Fruit fly (Drosophila melanogaster) whole organism, embryonic: ENCODE results near the gene Pex11c.

Source experiments
- Asciz ChIP-seq: fragments of 200-800 bp; sonication (Bioruptor generic); optimal IDR thresholded peaks from 2 replicates; lab custom pipeline; 2017; ENCODE audit warnings: missing biosample characterization, mild to moderate bottlenecking, missing genetic modification characterization, missing genetic modification reagents
- BEAF-32 ChIP-seq: fragments of 200-800 bp; sonication (Bioruptor generic); optimal IDR thresholded peaks from 3 replicates; lab custom pipeline; 2017; ENCODE audit warnings: missing biosample characterization, missing genetic modification characterization, mild to moderate bottlenecking, moderate library complexity, missing genetic modification reagents
- CG10209 ChIP-seq: fragments of 200-800 bp; sonication (Bioruptor generic); optimal IDR thresholded peaks from 3 replicates; lab custom pipeline; 2017; ENCODE audit warnings: missing biosample characterization, mild to moderate bottlenecking, missing genetic modification characterization, missing genetic modification reagents
- CG10267 ChIP-seq: fragments of 200-800 bp; sonication (Bioruptor generic); optimal IDR thresholded peaks from 2 replicates; lab custom pipeline; 2018; ENCODE audit warnings: missing biosample characterization, mild to moderate bottlenecking, missing genetic modification characterization, moderate library complexity
- CG10654 ChIP-seq: fragments of 200-800 bp; sonication (Bioruptor generic); optimal IDR thresholded peaks from 2 replicates; lab custom pipeline; 2016; ENCODE audit warnings: missing biosample characterization, missing genetic modification characterization
- CG13894 ChIP-seq: fragments of 200-800 bp; sonication (Bioruptor generic); optimal IDR thresholded peaks from 3 replicates; lab custom pipeline; 2018; ENCODE audit warnings: missing biosample characterization, mild to moderate bottlenecking, missing genetic modification characterization, moderate library complexity
- CG14050 ChIP-seq: fragments of 200-800 bp; sonication (Bioruptor generic); IDR thresholded peaks from 3 replicates; pipeline ENCODE4 v1.3.6; 2022; ENCODE audit warnings: missing biosample characterization, missing genetic modification characterization
- CG15514 ChIP-seq: fragments of 200-800 bp; sonication (Bioruptor generic); optimal IDR thresholded peaks from 3 replicates; lab custom pipeline; 2017; ENCODE audit warnings: missing biosample characterization, missing genetic modification characterization, mild to moderate bottlenecking, moderate library complexity, missing genetic modification reagents
- CG1647 ChIP-seq: fragments of 200-800 bp; sonication (Bioruptor generic); optimal IDR thresholded peaks from 3 replicates; lab custom pipeline; 2016; ENCODE audit warnings: missing biosample characterization, missing genetic modification characterization
- CG17829 ChIP-seq: fragments of 200-800 bp; optimal IDR thresholded peaks from 2 replicates; lab custom pipeline; 2019; ENCODE audit warnings: missing biosample characterization, mild to moderate bottlenecking, missing genetic modification characterization, moderate library complexity
- CG3847 ChIP-seq: fragments of 200-800 bp; sonication (Bioruptor generic); IDR thresholded peaks from 2 replicates; pipeline ENCODE4 v1.3.6; 2022; ENCODE audit warnings: missing biosample characterization, missing genetic modification characterization
- CG4360 ChIP-seq: fragments of 200-800 bp; sonication (Bioruptor generic); IDR thresholded peaks from 2 replicates; pipeline ENCODE4 v1.3.6; 2022; ENCODE audit warnings: missing biosample characterization, missing genetic modification characterization
- CG4854 ChIP-seq: fragments of 200-800 bp; sonication (Bioruptor generic); optimal IDR thresholded peaks from 2 replicates; lab custom pipeline; 2016; ENCODE audit warnings: missing biosample characterization, missing genetic modification characterization, inconsistent platforms
- CG6813 ChIP-seq: fragments of 200-800 bp; sonication (Bioruptor generic); optimal IDR thresholded peaks from 2 replicates; lab custom pipeline; 2017; ENCODE audit warnings: missing biosample characterization, missing genetic modification characterization, mild to moderate bottlenecking, moderate library complexity, missing genetic modification reagents
- Camta ChIP-seq: fragments of 200-800 bp; sonication (Bioruptor generic); optimal IDR thresholded peaks from 2 replicates; lab custom pipeline; 2016; ENCODE audit warnings: missing biosample characterization, missing genetic modification characterization
- CrebB ChIP-seq: fragments of 200-800 bp; sonication (Bioruptor generic); optimal IDR thresholded peaks from 3 replicates; lab custom pipeline; 2018; ENCODE audit warnings: missing biosample characterization, mild to moderate bottlenecking, missing genetic modification characterization
- D ChIP-seq, 2 experiments: fragments of 200-800 bp in 1 of 2; fragments of >200 bp in 1 of 2; sonication (Bioruptor generic) in 1 of 2; optimal IDR thresholded peaks; 2 replicates in 1 of 2; 3 replicates in 1 of 2; lab custom pipeline; 2017; ENCODE audit warnings: mild to moderate bottlenecking in 1 of 2, missing biosample characterization in 1 of 2, missing genetic modification characterization in 1 of 2, missing genetic modification reagents in 1 of 2
- D19B ChIP-seq: fragments of 200-800 bp; sonication (Bioruptor generic); optimal IDR thresholded peaks from 2 replicates; lab custom pipeline; 2017; ENCODE audit warnings: missing biosample characterization, mild to moderate bottlenecking, missing genetic modification characterization
- Drgx ChIP-seq: fragments of 200-800 bp; sonication (Bioruptor generic); IDR thresholded peaks from 2 replicates; pipeline ENCODE4 v1.3.6; 2022; ENCODE audit warnings: missing biosample characterization, missing genetic modification characterization
- Eip74EF ChIP-seq, 2 experiments: fragments of 200-800 bp in 1 of 2; fragments of >200 bp in 1 of 2; sonication (Bioruptor generic) in 1 of 2; optimal IDR thresholded peaks; 2 replicates each; lab custom pipeline; 2017 to 2019; ENCODE audit warnings: missing biosample characterization in 2 of 2, missing genetic modification characterization in 2 of 2, mild to moderate bottlenecking in 1 of 2, moderate library complexity in 1 of 2
- Fer1 ChIP-seq: fragments of 200-800 bp; sonication (Bioruptor generic); optimal IDR thresholded peaks from 2 replicates; lab custom pipeline; 2017; ENCODE audit warnings: missing biosample characterization, mild to moderate bottlenecking, missing genetic modification characterization
- HLH54F ChIP-seq: fragments of 200-800 bp; sonication (Bioruptor generic); optimal IDR thresholded peaks from 3 replicates; lab custom pipeline; 2016; ENCODE audit warnings: missing biosample characterization, missing genetic modification characterization
- Hey ChIP-seq: fragments of 200-800 bp; sonication (Bioruptor generic); optimal IDR thresholded peaks from 3 replicates; lab custom pipeline; 2018; ENCODE audit warnings: missing biosample characterization, mild to moderate bottlenecking, missing genetic modification characterization
- Meics ChIP-seq: fragments of 200-800 bp; sonication (Bioruptor generic); optimal IDR thresholded peaks from 2 replicates; lab custom pipeline; 2017; ENCODE audit warnings: missing biosample characterization, mild to moderate bottlenecking, missing genetic modification characterization
- Poxn ChIP-seq: fragments of 200-800 bp; sonication (Bioruptor generic); IDR thresholded peaks from 2 replicates; pipeline ENCODE4 v1.3.6; 2022; ENCODE audit warnings: missing biosample characterization, missing genetic modification characterization
- Rfx ChIP-seq: fragments of 200-800 bp; sonication (Bioruptor generic); IDR thresholded peaks from 2 replicates; pipeline ENCODE4 v1.3.6; 2022; ENCODE audit warnings: missing biosample characterization, missing genetic modification characterization
- Sox102F ChIP-seq: fragments of 200-800 bp; sonication (Bioruptor generic); optimal IDR thresholded peaks from 2 replicates; lab custom pipeline; 2018; ENCODE audit warnings: missing biosample characterization, mild to moderate bottlenecking, missing genetic modification characterization, moderate library complexity
- ac ChIP-seq: fragments of 200-800 bp; sonication (Bioruptor generic); optimal IDR thresholded peaks from 3 replicates; lab custom pipeline; 2017; ENCODE audit warnings: missing biosample characterization, mild to moderate bottlenecking, missing genetic modification characterization
- al ChIP-seq: fragments of 200-800 bp; sonication (Bioruptor generic); IDR thresholded peaks from 2 replicates; pipeline ENCODE4 v1.3.6; 2022; ENCODE audit warnings: missing biosample characterization, missing genetic modification characterization
- bsh ChIP-seq, 2 experiments: fragments of 200-800 bp; sonication (Bioruptor generic); optimal IDR thresholded peaks; 2 replicates each; lab custom pipeline; 2017 to 2018; ENCODE audit warnings: mild to moderate bottlenecking in 2 of 2, missing biosample characterization in 2 of 2, missing genetic modification characterization in 2 of 2, moderate library complexity in 1 of 2
- caup ChIP-seq: fragments of 200-800 bp; sonication (Bioruptor generic); optimal IDR thresholded peaks from 3 replicates; lab custom pipeline; 2017; ENCODE audit warnings: missing biosample characterization, mild to moderate bottlenecking, missing genetic modification characterization, moderate library complexity; ENCODE audit not compliant: severe bottlenecking
- crol ChIP-seq: fragments of 200-800 bp; sonication (Bioruptor generic); IDR thresholded peaks from 2 replicates; pipeline ENCODE4 v1.3.6; 2022; ENCODE audit warnings: missing biosample characterization, missing genetic modification characterization
- crp ChIP-seq, 2 experiments: fragments of 200-800 bp; sonication (Bioruptor generic); optimal IDR thresholded peaks; 2 replicates in 1 of 2; 3 replicates in 1 of 2; lab custom pipeline; 2017; ENCODE audit warnings: missing biosample characterization in 2 of 2, missing genetic modification characterization in 2 of 2, mild to moderate bottlenecking in 1 of 2, moderate library complexity in 1 of 2
- dmrt99B ChIP-seq: fragments of 200-800 bp; sonication (Bioruptor generic); optimal IDR thresholded peaks from 2 replicates; lab custom pipeline; 2018; ENCODE audit warnings: missing biosample characterization, mild to moderate bottlenecking, missing genetic modification characterization, moderate library complexity
- emc ChIP-seq: fragments of 200-800 bp; sonication (Bioruptor generic); optimal IDR thresholded peaks from 2 replicates; lab custom pipeline; 2016; ENCODE audit warnings: missing biosample characterization, missing genetic modification characterization
- en ChIP-seq: fragments of 200-800 bp; sonication (Bioruptor generic); optimal IDR thresholded peaks from 2 replicates; lab custom pipeline; 2016; ENCODE audit warnings: missing biosample characterization, missing genetic modification characterization
- ewg ChIP-seq: fragments of 200-800 bp; sonication (Bioruptor generic); optimal IDR thresholded peaks from 3 replicates; lab custom pipeline; 2017; ENCODE audit warnings: mild to moderate bottlenecking, missing biosample characterization, missing genetic modification reagents, missing genetic modification characterization
- hb ChIP-seq: fragments of 200-800 bp; sonication (Bioruptor generic); IDR thresholded peaks from 3 replicates; pipeline ENCODE4 v1.3.6; 2022; ENCODE audit warnings: missing biosample characterization, missing genetic modification characterization; ENCODE audit not compliant: partially characterized antibody
- lab ChIP-seq: fragments of 200-800 bp; sonication (Bioruptor generic); optimal IDR thresholded peaks from 3 replicates; lab custom pipeline; 2017; ENCODE audit warnings: missing biosample characterization, missing genetic modification characterization, mild to moderate bottlenecking, moderate library complexity, missing genetic modification reagents
- nerfin-1 ChIP-seq: fragments of 200-800 bp; sonication (Bioruptor generic); optimal IDR thresholded peaks from 3 replicates; lab custom pipeline; 2019; ENCODE audit warnings: missing biosample characterization, mild to moderate bottlenecking, missing genetic modification characterization, moderate library complexity
- oc ChIP-seq: fragments of 200-800 bp; sonication (Bioruptor generic); optimal IDR thresholded peaks from 2 replicates; lab custom pipeline; 2018; ENCODE audit warnings: missing biosample characterization, mild to moderate bottlenecking, missing genetic modification characterization, moderate library complexity
- odd ChIP-seq: fragments of 200-800 bp; sonication (Bioruptor generic); optimal IDR thresholded peaks from 2 replicates; lab custom pipeline; 2017; ENCODE audit warnings: missing biosample characterization, mild to moderate bottlenecking, missing genetic modification characterization
- org-1 ChIP-seq: fragments of 200-800 bp; sonication (Bioruptor generic); optimal IDR thresholded peaks from 2 replicates; lab custom pipeline; 2017; ENCODE audit warnings: missing biosample characterization, missing genetic modification characterization
- otp ChIP-seq: fragments of 200-800 bp; sonication (Bioruptor generic); IDR thresholded peaks from 3 replicates; pipeline ENCODE4, ENCODE4 v1.3.6; 2022; ENCODE audit warnings: missing biosample characterization, missing genetic modification characterization
- run ChIP-seq: fragments of 200-800 bp; sonication (Bioruptor generic); optimal IDR thresholded peaks from 3 replicates; lab custom pipeline; 2018; ENCODE audit warnings: missing biosample characterization, mild to moderate bottlenecking, missing genetic modification characterization
- stc ChIP-seq: fragments of 200-800 bp; sonication (Bioruptor generic); IDR thresholded peaks from 2 replicates; pipeline ENCODE4 v1.3.6; 2022; ENCODE audit warnings: missing biosample characterization, missing genetic modification characterization
- tap ChIP-seq: fragments of 200-800 bp; optimal IDR thresholded peaks from 3 replicates; lab custom pipeline; 2019; ENCODE audit warnings: missing biosample characterization, mild to moderate bottlenecking, missing genetic modification characterization, moderate library complexity
- twi ChIP-seq: fragments of 200-800 bp; optimal IDR thresholded peaks from 2 replicates; lab custom pipeline; 2019; ENCODE audit warnings: missing biosample characterization, mild to moderate bottlenecking, missing genetic modification characterization, moderate library complexity

Gene Pex11c

dm6 chr3R:23257986-23258427, at the start of gene Pex11c, which contains the start of gene wda (continued):
- TF ChIP-seq CG13894 (tag; lab: Kevin White, UChicago) (no peak), CrebB (tag; lab: Kevin White, UChicago) (peak; percentile 29), org-1 (GFP tag; lab: Kevin White, UChicago) (peak; percentile 55), ewg (GFP tag; lab: Kevin White, UChicago) (peak; percentile 72), Fer1 (peak; percentile 77), CG10267 (tag; lab: Kevin White, UChicago) (peak; percentile 89), CG4854 (no peak), al (GFP tag; lab: Robert Waterston, UW) (peak; percentile 85), crol (GFP tag; lab: Robert Waterston, UW) (no peak), crp (GFP tag; optimal IDR thresholded peaks at IDR 0.05; lab: Kevin White, UChicago) (peak; percentile 88 to 95), CG4360 (GFP tag; lab: Robert Waterston, UW) (peak; percentile 67), nerfin-1 (tag; lab: Kevin White, UChicago) (peak; percentile 53), ac (GFP tag; lab: Kevin White, UChicago) (peak; percentile 39), tap (tag; lab: Kevin White, UChicago) (peak; percentile 70), dmrt99B (tag; lab: Kevin White, UChicago) (peak; percentile 86), Drgx (peak; percentile 75; the same call in 1 of the 2 replicates), odd (GFP tag; lab: Kevin White, UChicago) (peak; percentile 74), otp (peak; percentile 68; the same call in 1 of the 3 replicates), D (optimal IDR thresholded peaks at IDR 0.05; lab: Kevin White, UChicago) (no peak), D (GFP tag; optimal IDR thresholded peaks at IDR 0.05; lab: Kevin White, UChicago) (peak; percentile 52), BEAF-32 (GFP tag; lab: Kevin White, UChicago) (peak; percentile 69), Camta (peak; percentile 32), CG6813 (GFP tag; lab: Kevin White, UChicago) (peak; percentile 66), D19B (GFP tag; lab: Kevin White, UChicago) (peak; percentile 44), Eip74EF (GFP tag; optimal IDR thresholded peaks at IDR 0.05; lab: Kevin White, UChicago) (peak in 1 of 2 experiments; percentile 38), caup (GFP tag; lab: Kevin White, UChicago) (peak; percentile 82), Asciz (GFP tag; lab: Kevin White, UChicago) (peak; percentile 45), CG15514 (GFP tag; lab: Kevin White, UChicago) (peak; percentile 67), Hey (tag; lab: Kevin White, UChicago) (no peak), hb (GFP tag; lab: Robert Waterston, UW) (no peak; the same call in 2 of the 3 replicates), CG10654 (GFP tag; lab: Kevin White, UChicago) (peak; percentile 69), twi (tag; lab: Kevin White, UChicago) (peak; percentile 86), stc (peak; percentile 83), CG3847 (GFP tag; lab: Robert Waterston, UW) (peak; percentile 89), Meics (GFP tag; lab: Kevin White, UChicago) (peak; percentile 75), Sox102F (GFP tag; lab: Kevin White, UChicago) (peak; percentile 94), lab (peak; percentile 85), en (GFP tag; lab: Kevin White, UChicago) (no peak), CG17829 (tag; lab: Kevin White, UChicago) (peak; percentile 96), bsh (GFP tag; optimal IDR thresholded peaks at IDR 0.05; lab: Kevin White, UChicago) (peak in 1 of 2 experiments; percentile 93), Rfx (GFP tag; lab: Robert Waterston, UW) (peak; percentile 90), CG10209 (GFP tag; lab: Kevin White, UChicago) (peak; percentile 92), emc (GFP tag; lab: Kevin White, UChicago) (no peak), CG14050 (no peak; the same call in 2 of the 3 replicates), Poxn (GFP tag; lab: Robert Waterston, UW) (peak; percentile 35; the same call in 1 of the 2 replicates), CG1647 (no peak), HLH54F (no peak), run (tag; lab: Kevin White, UChicago) (peak; percentile 77), oc (peak; percentile 85)
